Fruit fly (Drosophila melanogaster) whole organism, adult: Measurements from ENCODE around the gene CG43136.

ENCODE experiments used
- CG11617 ChIP-seq: fragments of 200-800 bp; sonication (Bioruptor generic); optimal IDR thresholded peaks from 2 replicates; lab custom pipeline; 2017; ENCODE audit warnings: mild to moderate bottlenecking, missing biosample characterization, missing genetic modification reagents, missing genetic modification characterization
- CG1620 ChIP-seq: fragments of 200-800 bp; sonication (Bioruptor generic); optimal IDR thresholded peaks from 2 replicates; lab custom pipeline; 2016; ENCODE audit warnings: missing biosample characterization, missing genetic modification characterization
- CG33017 ChIP-seq: fragments of 200-800 bp; sonication (Bioruptor generic); optimal IDR thresholded peaks from 2 replicates; lab custom pipeline; 2018; ENCODE audit warnings: missing biosample characterization, mild to moderate bottlenecking, missing genetic modification characterization, moderate library complexity
- CG7045 ChIP-seq: fragments of 200-800 bp; sonication (Bioruptor generic); optimal IDR thresholded peaks from 2 replicates; lab custom pipeline; 2017; ENCODE audit warnings: missing biosample characterization, mild to moderate bottlenecking, missing genetic modification characterization
- Hr96 ChIP-seq: fragments of 200-800 bp; sonication (Bioruptor generic); optimal IDR thresholded peaks from 2 replicates; lab custom pipeline; 2016; ENCODE audit warnings: missing biosample characterization, missing genetic modification characterization
- cnc ChIP-seq, 2 experiments: fragments of >200 bp; optimal IDR thresholded peaks; 2 replicates each; lab custom pipeline; 2017
- tj ChIP-seq: fragments of 200-800 bp; sonication (Bioruptor generic); optimal IDR thresholded peaks from 3 replicates; lab custom pipeline; 2017; ENCODE audit warnings: missing biosample characterization, mild to moderate bottlenecking, missing genetic modification characterization, moderate library complexity
- toe ChIP-seq: fragments of 200-800 bp; sonication (Bioruptor generic); optimal IDR thresholded peaks from 2 replicates; lab custom pipeline; 2016; ENCODE audit warnings: missing biosample characterization, missing genetic modification characterization

DNA sequence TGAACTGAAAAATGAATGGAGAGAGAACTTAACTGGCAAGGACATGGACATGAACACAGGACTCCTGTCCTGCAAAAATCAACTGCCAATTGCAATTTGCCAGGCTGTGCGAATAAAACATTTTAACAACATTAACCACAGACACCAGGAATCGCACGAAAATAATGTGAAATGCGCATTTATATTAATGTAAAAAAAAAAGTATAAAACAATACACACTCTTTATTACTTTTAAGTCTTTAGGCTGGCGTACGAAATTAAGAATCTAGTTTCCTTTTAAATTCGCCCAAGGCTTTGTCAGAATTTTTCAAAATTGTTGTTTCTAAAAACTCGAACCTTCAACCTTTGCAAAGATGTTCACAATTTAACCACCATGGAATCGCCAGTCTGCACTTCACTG, 8.6 kb upstream of the CG43136 start, which contains the start of gene CG12729:
- no peak for TF ChIP-seq CG7045 (GFP tag; lab: Kevin White, UChicago)
- no peak for TF ChIP-seq CG1620 (GFP tag; lab: Kevin White, UChicago)
- no peak for TF ChIP-seq cnc (optimal IDR thresholded peaks at IDR 0.05; lab: Kevin White, UChicago)
- no peak for TF ChIP-seq toe (GFP tag; lab: Kevin White, UChicago)
- TF ChIP-seq tj (GFP tag; lab: Kevin White, UChicago): no peak
- TF ChIP-seq CG33017 (tag; lab: Kevin White, UChicago): no peak
- TF ChIP-seq CG11617 (GFP tag; lab: Kevin White, UChicago): no peak
- TF ChIP-seq Hr96 (GFP tag; lab: Kevin White, UChicago): no peak
